Worm (Caenorhabditis elegans): ENCODE measurements around the gene T20G5.13.

The T20G5.13 gene

DNA sequence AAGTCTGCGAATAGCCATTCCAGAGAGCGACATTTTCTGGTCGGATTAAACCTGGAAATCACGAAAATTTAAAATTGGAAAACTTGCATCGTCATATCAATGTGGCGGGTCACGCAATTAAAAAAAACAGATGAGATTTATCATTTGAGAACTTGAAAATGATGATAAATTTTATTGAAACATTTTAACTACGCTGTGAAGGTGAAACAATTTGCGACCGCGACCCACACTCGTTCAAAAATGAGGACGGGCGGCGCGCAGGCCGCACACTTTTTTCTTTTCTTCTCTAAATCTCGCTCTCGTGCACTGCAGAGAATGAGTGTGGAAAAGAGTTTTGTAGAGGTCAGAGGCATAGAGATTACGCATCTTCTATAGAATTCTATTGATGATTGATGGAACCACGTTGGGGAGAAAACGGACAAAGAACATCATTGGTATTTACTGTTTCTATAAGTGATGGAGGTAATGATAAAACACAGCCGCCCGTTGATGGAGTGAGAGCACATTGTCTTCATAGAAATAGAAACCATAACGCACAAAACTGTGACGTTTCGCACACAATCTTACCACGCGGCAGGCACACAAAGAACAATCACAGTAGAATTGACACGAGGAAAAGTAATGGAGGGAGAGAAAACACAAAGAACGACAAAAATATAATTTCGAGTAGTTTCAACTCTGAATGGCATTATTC, 15.6 kb upstream of the T20G5.13 start, which contains the start of gene cts-1 (continued):
- TF ChIP-seq fkh-4 (tag; optimal IDR thresholded peaks at IDR 0.05; ENCODE audit: borderline replicate concordance) (no peak), snpc-4 (tag; optimal IDR thresholded peaks at IDR 0.05) (peak; percentile 30), pag-3 (tag; optimal IDR thresholded peaks at IDR 0.05; ENCODE audit: borderline replicate concordance, insufficient read depth) (peak; percentile 47), fkh-10 (GFP tag; optimal IDR thresholded peaks at IDR 0.05) (peak; percentile 23), nhr-77 (tag; optimal IDR thresholded peaks at IDR 0.05) (peak; percentile 86), elt-3 (tag; optimal IDR thresholded peaks at IDR 0.05) (peak in 5 of 6 experiments; percentile 18 to 68 (median 66)), mef-2 (tag; optimal IDR thresholded peaks at IDR 0.05) (peak; percentile 34), ets-5 (GFP tag; IDR thresholded peaks at IDR 0.05) (no peak), nhr-47 (tag; optimal IDR thresholded peaks at IDR 0.05) (peak; percentile 76), unc-130 (tag; optimal IDR thresholded peaks at IDR 0.05) (peak; percentile 87), ztf-4 (tag; optimal IDR thresholded peaks at IDR 0.05) (peak; percentile 64), snu-23 (GFP tag; optimal IDR thresholded peaks at IDR 0.05) (peak; percentile 89), zip-4 (GFP tag; optimal IDR thresholded peaks at IDR 0.05) (peak; percentile 14), nhr-76 (tag; optimal IDR thresholded peaks at IDR 0.05) (peak; percentile 30), nhr-11 (tag; optimal IDR thresholded peaks at IDR 0.05) (peak; percentile 10), aly-2 (tag; optimal IDR thresholded peaks at IDR 0.05) (peak; percentile 12), lin-13 (GFP tag; optimal IDR thresholded peaks at IDR 0.05) (peak; percentile 35), C16A3.4 (tag; optimal IDR thresholded peaks at IDR 0.05) (peak; percentile 65), nhr-20 (tag; optimal IDR thresholded peaks at IDR 0.05) (peak; percentile 92), Y116A8C.19 (tag; optimal IDR thresholded peaks at IDR 0.05; ENCODE audit: borderline replicate concordance) (no peak), isw-1 (GFP tag; IDR thresholded peaks at IDR 0.05) (no peak), lsy-2 (tag; optimal IDR thresholded peaks at IDR 0.05) (peak; percentile 78 to 95), xbp-1 (tag; optimal IDR thresholded peaks at IDR 0.05) (peak; percentile 74), hpl-2 (GFP tag; optimal IDR thresholded peaks at IDR 0.05) (peak; percentile 77), mdl-1 (tag; optimal IDR thresholded peaks at IDR 0.05) (peak; percentile 28 to 94), elt-2 (tag; optimal IDR thresholded peaks at IDR 0.05) (peak; percentile 82), C04F5.9 (tag; optimal IDR thresholded peaks at IDR 0.05) (peak; percentile 23), efl-1 (optimal IDR thresholded peaks at IDR 0.05) (peak; percentile 72 to 73), efl-1 (GFP tag; optimal IDR thresholded peaks at IDR 0.05 in 1 of 2) (peak; percentile 50 to 93), aha-1 (tag; optimal IDR thresholded peaks at IDR 0.05) (peak; percentile 21), lir-3 (tag; optimal IDR thresholded peaks at IDR 0.05; ENCODE audit: poor library complexity) (peak; percentile 66), fkh-8 (tag; optimal IDR thresholded peaks at IDR 0.05) (peak; percentile 79), F16B12.6 (tag; optimal IDR thresholded peaks at IDR 0.05) (peak; percentile 43), hlh-17 (GFP tag; optimal IDR thresholded peaks at IDR 0.05; ENCODE audit: borderline replicate concordance) (no peak), skn-1 (tag; optimal IDR thresholded peaks at IDR 0.05) (peak; percentile 75)

DNA sequence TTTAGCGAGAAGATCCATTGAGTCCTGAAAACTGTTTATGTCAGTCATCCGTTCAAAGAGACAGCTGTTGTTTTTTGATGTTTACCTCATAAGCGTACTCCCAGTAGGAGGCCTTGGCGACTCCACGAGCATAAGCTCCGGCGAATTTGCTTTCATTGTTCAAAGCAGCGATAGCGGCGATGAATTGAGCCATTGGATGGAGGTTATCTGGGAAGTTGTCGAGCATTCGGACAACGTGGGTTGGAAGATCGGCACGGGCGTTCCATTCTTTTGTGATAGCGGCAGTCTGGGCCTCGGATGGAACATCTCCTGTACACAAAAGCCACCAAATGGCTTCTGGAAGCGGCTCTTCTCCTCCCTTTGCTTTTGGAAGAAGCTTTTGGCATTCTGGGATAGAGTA, 14.7 kb upstream of the T20G5.13 start:
- no peak for TF ChIP-seq ceh-63 (GFP tag; optimal IDR thresholded peaks at IDR 0.05)
- no peak for TF ChIP-seq efl-1 (optimal IDR thresholded peaks at IDR 0.05)
- TF ChIP-seq efl-1 (GFP tag; optimal IDR thresholded peaks at IDR 0.05 in 1 of 2), result peak in 1 of 2 experiments; percentile 94

DNA sequence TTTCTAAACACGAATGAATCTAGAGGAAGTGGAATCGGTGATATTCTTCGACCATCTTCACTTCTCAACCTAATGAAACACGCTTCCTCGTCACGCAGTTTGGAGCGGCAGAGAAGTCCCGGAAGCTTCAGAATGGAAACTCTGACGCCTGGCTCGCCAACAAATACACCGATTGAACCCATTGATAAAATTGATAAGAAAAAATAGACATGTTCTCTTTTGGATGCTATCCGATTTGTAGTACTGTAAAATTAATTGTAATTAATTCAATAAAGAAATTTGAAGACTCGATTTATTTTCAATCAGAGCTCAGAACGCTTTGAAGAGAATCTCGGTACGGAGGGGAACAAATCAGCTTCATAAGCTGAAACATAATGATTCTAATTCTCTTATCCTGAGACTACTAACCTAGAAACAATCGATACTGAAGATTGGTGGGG, 13.4 kb upstream of the T20G5.13 start:
- TF ChIP-seq nhr-12 (tag; optimal IDR thresholded peaks at IDR 0.05) (no peak), tlp-1 (tag; optimal IDR thresholded peaks at IDR 0.05) (no peak), elt-3 (tag; optimal IDR thresholded peaks at IDR 0.05) (no peak), zip-4 (GFP tag; optimal IDR thresholded peaks at IDR 0.05) (no peak), fkh-4 (tag; optimal IDR thresholded peaks at IDR 0.05; ENCODE audit: borderline replicate concordance) (no peak), nhr-85 (tag) (peak; percentile 4), rnt-1 (tag; optimal IDR thresholded peaks at IDR 0.05) (peak; percentile 48), ceh-88 (GFP tag; IDR thresholded peaks at IDR 0.05) (peak; percentile 45; the same call in 1 of the 2 replicates), pag-3 (tag; optimal IDR thresholded peaks at IDR 0.05; ENCODE audit: borderline replicate concordance, insufficient read depth) (no peak), ceh-8 (GFP tag; optimal IDR thresholded peaks at IDR 0.05) (no peak), fkh-10 (GFP tag; optimal IDR thresholded peaks at IDR 0.05) (no peak), ztf-4 (tag; optimal IDR thresholded peaks at IDR 0.05) (peak; percentile 92), nhr-20 (tag; optimal IDR thresholded peaks at IDR 0.05) (peak; percentile 45), nhr-19 (GFP tag; conservative IDR thresholded peaks at IDR 0.05) (peak; percentile 61), hpl-2 (GFP tag; optimal IDR thresholded peaks at IDR 0.05) (peak; percentile 46), xbp-1 (tag; optimal IDR thresholded peaks at IDR 0.05) (peak; percentile 48), elt-2 (tag; optimal IDR thresholded peaks at IDR 0.05) (peak; percentile 60), vab-15 (tag; optimal IDR thresholded peaks at IDR 0.05) (no peak), egl-27 (tag; optimal IDR thresholded peaks at IDR 0.05) (no peak), nhr-28 (tag; optimal IDR thresholded peaks at IDR 0.05) (no peak), nhr-47 (tag; optimal IDR thresholded peaks at IDR 0.05) (peak; percentile 66), snu-23 (GFP tag; optimal IDR thresholded peaks at IDR 0.05) (peak; percentile 75), ztf-11 (tag; optimal IDR thresholded peaks at IDR 0.05) (peak in 1 of 2 experiments; percentile 22)

Measured in whole organism, L1 larva.